Worm (Caenorhabditis elegans) whole organism, L4 larva: ENCODE measurements around the gene Y49A10A.2.

Source experiments
- T20F7.1 ChIP-seq: fragments of 200-800 bp; sonication (Bioruptor generic); optimal IDR thresholded peaks from 2 replicates; lab custom pipeline; 2018; ENCODE audit warnings: mild to moderate bottlenecking, missing genetic modification characterization, missing compliant biosample characterization
- fos-1 ChIP-seq: fragments of 150-350 bp; optimal IDR thresholded peaks from 2 replicates; lab custom pipeline; 2014; ENCODE audit warnings: missing biosample characterization, missing genetic modification characterization
- mdt-29 ChIP-seq: fragments of 200-800 bp; sonication (Bioruptor generic); IDR thresholded peaks from 2 replicates; pipeline ENCODE4 v1.3.6; 2022; ENCODE audit warnings: missing genetic modification reagents, missing genetic modification characterization, missing compliant biosample characterization
- sdz-12 ChIP-seq: fragments of 200-800 bp; sonication (Bioruptor generic); optimal IDR thresholded peaks from 2 replicates; lab custom pipeline; 2018; ENCODE audit warnings: mild to moderate bottlenecking, missing genetic modification characterization, missing compliant biosample characterization
- unc-130 ChIP-seq: sonication (generic microtip); optimal IDR thresholded peaks from 2 replicates; lab custom pipeline; 2016; ENCODE audit warnings: missing genetic modification reagents, missing genetic modification characterization, missing compliant biosample characterization
- unc-39 ChIP-seq: sonication (generic microtip); optimal IDR thresholded peaks from 2 replicates; lab custom pipeline; 2017; ENCODE audit warnings: missing biosample characterization, missing genetic modification characterization
- zag-1 ChIP-seq: fragments of 150-350 bp; optimal IDR thresholded peaks from 2 replicates; lab custom pipeline; 2014; ENCODE audit warnings: missing biosample characterization, missing genetic modification characterization

DNA sequence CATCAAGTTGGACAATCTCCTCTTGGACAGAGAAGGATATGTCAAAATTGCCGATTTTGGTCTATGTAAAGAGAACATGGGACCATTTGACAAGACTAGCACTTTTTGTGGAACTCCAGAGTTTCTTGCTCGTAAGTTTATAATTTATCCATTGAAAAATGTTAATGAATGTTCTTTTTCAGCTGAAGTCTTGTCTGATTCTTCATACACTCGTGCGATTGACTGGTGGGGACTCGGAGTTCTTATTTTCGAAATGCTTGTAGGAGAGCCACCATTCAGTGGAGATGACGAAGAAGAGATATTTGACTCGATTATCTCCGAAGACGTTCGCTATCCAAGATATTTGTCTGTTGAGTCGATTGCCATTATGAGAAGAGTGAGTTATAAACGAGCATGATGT, 28.7 kb upstream of the Y49A10A.2 start:
- TF ChIP-seq zag-1 (no peak), unc-39 (no peak), fos-1 (tag; lab: Kevin White, UChicago) (no peak), mdt-29 (GFP tag; lab: Robert Waterston, UW) (no peak), sdz-12 (no peak), T20F7.1 (GFP tag; lab: Kevin White, UChicago) (no peak), unc-130 (no peak)
